Fruit fly (Drosophila melanogaster) S2 (cell line): ENCODE results near the gene GstD5.

Experiments
- CG8478 ChIP-seq: fragments of >200 bp; optimal IDR thresholded peaks from 2 replicates; lab custom pipeline; 2018
- CTCF ChIP-seq, 2 experiments: fragments of >200 bp; optimal IDR thresholded peaks; 2 replicates each; lab custom pipeline; 2018

DNA sequence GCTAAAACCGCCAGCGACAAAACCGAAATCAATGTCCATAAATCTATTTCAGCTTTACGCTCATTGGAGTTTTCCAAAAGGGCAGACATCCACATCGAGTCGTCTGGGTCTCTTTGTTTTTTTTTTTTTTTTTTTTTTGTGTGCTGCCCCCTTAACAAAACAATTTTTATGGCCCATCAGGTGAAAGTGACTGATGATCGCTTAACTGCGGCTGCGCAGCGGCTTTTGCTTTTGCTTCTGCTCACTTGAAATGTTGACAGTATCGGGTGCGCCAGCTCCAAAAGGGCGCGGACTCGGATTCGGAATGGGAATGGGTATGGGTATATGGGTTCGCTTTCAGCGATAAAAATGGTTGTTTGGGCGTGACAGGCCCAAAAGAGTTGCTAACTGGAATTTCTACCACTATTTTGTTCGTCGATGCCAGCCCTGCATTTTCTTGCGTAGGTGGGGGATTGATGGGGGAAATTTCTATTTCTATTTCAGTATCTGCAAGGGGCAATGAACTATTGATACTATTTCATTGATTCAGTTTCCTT is 13.5 kb upstream of the GstD5 start:
- TF ChIP-seq CG8478 (lab: Kevin White, UChicago) (no peak), CTCF (optimal IDR thresholded peaks at IDR 0.05; lab: Kevin White, UChicago) (no peak)
